Worm (Caenorhabditis elegans) whole organism, L1 larva: ENCODE measurements around the gene M04B2.7.

Experiments
- blmp-1 ChIP-seq: fragments of 150-350 bp; optimal IDR thresholded peaks from 2 replicates; lab custom pipeline; 2014; ENCODE audit warnings: missing biosample characterization, missing genetic modification characterization
- dpl-1 ChIP-seq, 3 experiments: fragments of 150-350 bp in 2 of 3; sonication (generic microtip) in 1 of 3; optimal IDR thresholded peaks; 2 replicates each; lab custom pipeline; 2014 to 2017; ENCODE audit warnings: missing biosample characterization in 3 of 3, missing genetic modification characterization in 3 of 3, missing genetic modification reagents in 3 of 3
- nhr-12 ChIP-seq: sonication (generic microtip); optimal IDR thresholded peaks from 2 replicates; lab custom pipeline; 2017; ENCODE audit warnings: missing biosample characterization, missing genetic modification characterization

- TF ChIP-seq nhr-12 (tag; lab: Kevin White, UChicago): no peak
- no peak for TF ChIP-seq dpl-1 (GFP tag; optimal IDR thresholded peaks at IDR 0.05; lab: Kevin White, UChicago)
- TF ChIP-seq blmp-1 (tag; lab: Kevin White, UChicago): no peak
Observed at ce11 chrIV:11565022-11565421, 16.5 kb upstream of the M04B2.7 start.
